Fruit fly (Drosophila melanogaster) whole organism: ENCODE data around the gene CG11726.

Experiments used
- CG8478 ChIP-seq: fragments of >200 bp; optimal IDR thresholded peaks from 2 replicates; lab custom pipeline; 2018; ENCODE audit warnings: inconsistent platforms
- Dll ChIP-seq: fragments of >200 bp; optimal IDR thresholded peaks from 2 replicates; lab custom pipeline; 2017
- EcR ChIP-seq, 2 experiments: fragments of >200 bp; optimal IDR thresholded peaks; 2 replicates each; lab custom pipeline; 2017; ENCODE audit warnings: missing biosample characterization in 2 of 2, missing genetic modification characterization in 2 of 2, missing genetic modification reagents in 2 of 2
- pan ChIP-seq: fragments of >200 bp; optimal IDR thresholded peaks from 2 replicates; lab custom pipeline; 2017
- psq ChIP-seq: fragments of >200 bp; optimal IDR thresholded peaks from 2 replicates; lab custom pipeline; 2017
- usp ChIP-seq: fragments of >200 bp; optimal IDR thresholded peaks from 2 replicates; lab custom pipeline; 2017; ENCODE audit warnings: missing biosample characterization, missing genetic modification characterization, mixed read lengths

DNA sequence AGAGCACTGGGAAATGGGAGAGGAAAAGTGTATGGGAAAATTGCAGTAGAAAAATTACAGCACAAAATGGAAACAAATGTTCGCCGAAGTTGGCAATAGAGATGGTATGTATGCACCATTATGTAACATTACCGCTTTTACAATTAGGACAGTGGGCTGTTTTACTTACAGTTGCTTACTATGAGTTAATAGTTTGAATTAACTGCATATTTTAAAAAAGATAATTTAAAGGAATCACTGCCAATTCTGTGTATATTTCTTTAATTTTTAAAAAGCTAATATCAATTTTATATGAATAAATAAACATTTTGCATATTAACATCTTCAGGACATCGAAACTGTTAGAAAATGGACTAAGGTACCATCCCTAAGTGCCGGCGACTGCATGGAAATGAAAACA is 19.2 kb downstream of the CG11726 start:
- TF ChIP-seq pan (lab: Kevin White, UChicago) (no peak), psq (lab: Kevin White, UChicago) (no peak), CG8478 (lab: Kevin White, UChicago) (no peak), usp (GFP tag; lab: Kevin White, UChicago) (no peak), EcR (GFP tag; optimal IDR thresholded peaks at IDR 0.05; lab: Kevin White, UChicago) (no peak), Dll (lab: Kevin White, UChicago) (no peak)
